Fruit fly (Drosophila melanogaster): ENCODE measurements around the gene CG10413.

DNA sequence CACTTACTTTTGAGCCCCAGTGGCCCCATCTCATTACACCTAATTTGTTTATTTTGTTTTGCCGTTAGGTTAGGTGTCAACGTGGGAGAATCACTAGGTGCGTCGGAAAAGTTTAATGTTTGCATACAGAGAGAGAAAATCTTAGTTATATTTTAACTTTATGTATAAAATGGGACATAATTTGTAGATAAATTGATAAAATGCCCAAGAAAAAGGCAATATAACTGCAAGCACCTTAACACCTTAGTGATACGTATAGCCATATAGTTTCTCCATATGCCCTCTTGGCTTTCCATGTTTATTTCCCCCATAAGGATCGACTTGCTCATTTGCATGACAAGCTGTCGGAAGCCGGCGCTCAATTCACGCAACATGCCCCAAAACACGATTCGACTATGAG is 33.9 kb upstream of the CG10413 start:
- TF ChIP-seq usp (GFP tag; optimal IDR thresholded peaks at IDR 0.05) (no peak), psq (optimal IDR thresholded peaks at IDR 0.05) (no peak), CG8478 (optimal IDR thresholded peaks at IDR 0.05) (no peak), Dll (optimal IDR thresholded peaks at IDR 0.05) (no peak), pan (optimal IDR thresholded peaks at IDR 0.05) (no peak), EcR (GFP tag; optimal IDR thresholded peaks at IDR 0.05) (no peak)
